Worm (Caenorhabditis elegans): Measurements from ENCODE around the gene srh-296.

DNA sequence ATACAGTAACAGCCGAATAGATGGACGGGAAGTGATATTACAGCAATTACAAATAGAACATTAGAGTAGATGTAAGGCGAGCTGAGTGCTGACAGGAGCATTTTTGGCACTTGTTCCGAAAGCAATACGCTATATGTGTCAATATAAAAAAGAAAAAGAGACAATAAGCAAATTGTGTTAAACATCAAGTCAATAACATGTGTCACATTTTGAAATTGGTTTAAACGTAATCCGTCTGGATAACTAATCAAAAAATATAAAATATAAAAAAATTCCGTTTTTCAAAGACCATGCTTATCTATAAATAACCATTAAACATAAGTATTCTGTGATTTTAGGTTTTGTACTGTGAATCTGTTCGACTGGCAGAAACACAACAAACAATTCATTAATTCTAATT lies 14.5 kb upstream of the srh-296 start, which contains the start of gene srh-288:
- TF ChIP-seq nhr-76 (tag; optimal IDR thresholded peaks at IDR 0.05) (no peak), flh-1 (GFP tag; optimal IDR thresholded peaks at IDR 0.05) (no peak), ces-1 (GFP tag; optimal IDR thresholded peaks at IDR 0.05) (no peak), cnd-1 (tag; optimal IDR thresholded peaks at IDR 0.05) (no peak), unc-62 (GFP tag; optimal IDR thresholded peaks at IDR 0.05) (no peak), blmp-1 (tag; optimal IDR thresholded peaks at IDR 0.05) (no peak), snpc-4 (tag; optimal IDR thresholded peaks at IDR 0.05) (no peak), ham-2 (GFP tag; optimal IDR thresholded peaks at IDR 0.05) (no peak), sptf-1 (tag; optimal IDR thresholded peaks at IDR 0.05) (no peak)
